Fruit fly (Drosophila melanogaster): ENCODE measurements around the gene CG42505.
A peak's percentile ranks its signal among the peaks of the same experiment; 100 is the strongest.

The CG42505 gene

DNA sequence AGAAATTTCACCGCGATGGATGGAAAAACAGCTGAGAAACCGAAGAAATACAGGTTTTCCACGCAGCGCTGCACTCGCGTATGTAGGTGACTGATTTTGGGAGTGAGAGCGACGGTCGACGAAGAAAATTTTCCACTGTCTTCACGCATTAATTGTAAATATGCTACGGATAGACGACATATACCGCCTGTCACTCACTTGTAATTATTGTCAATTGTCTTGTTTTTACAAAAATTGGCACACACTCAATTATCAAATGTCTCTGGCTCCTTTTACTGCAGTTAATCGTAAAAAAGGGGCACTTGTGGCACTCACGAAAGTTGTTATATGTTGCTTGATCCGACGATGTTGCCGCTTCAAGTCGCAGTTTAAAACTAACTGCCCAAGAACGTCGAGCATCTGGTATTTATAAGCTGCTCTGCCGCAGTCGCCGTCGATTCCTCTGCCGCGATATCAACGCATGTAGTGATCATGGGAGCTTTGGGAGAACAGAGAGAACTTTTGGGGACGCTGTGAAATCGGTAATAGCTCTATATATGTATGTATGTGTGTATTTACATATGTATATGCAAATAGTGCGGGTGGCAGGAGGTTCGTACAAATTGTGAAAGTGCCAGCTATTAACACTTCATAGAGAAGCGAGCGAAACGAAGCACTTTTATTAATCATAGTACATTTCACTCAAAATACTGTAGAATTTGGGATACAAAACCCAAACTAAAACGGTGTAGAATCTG is 38.5 kb downstream of the CG42505 start, which contains the start of gene mfas (continued):
- TF ChIP-seq CG1832 (GFP tag; optimal IDR thresholded peaks at IDR 0.05) = no peak
- TF ChIP-seq fd3F (GFP tag; optimal IDR thresholded peaks at IDR 0.05) = no peak
- peak; percentile 86 for TF ChIP-seq Jarid2 (GFP tag; optimal IDR thresholded peaks at IDR 0.05)
- peak; percentile 18 for TF ChIP-seq Sox100B (GFP tag; optimal IDR thresholded peaks at IDR 0.05)
- TF ChIP-seq CG4360 (GFP tag; IDR thresholded peaks at IDR 0.05) = no peak
- TF ChIP-seq zen (tag; optimal IDR thresholded peaks at IDR 0.05) = no peak
- TF ChIP-seq lov (optimal IDR thresholded peaks at IDR 0.05) = no peak
- no peak; the same call in 2 of the 3 replicates for TF ChIP-seq lov (GFP tag; IDR thresholded peaks at IDR 0.05)
- no peak for TF ChIP-seq Rfx (GFP tag; IDR thresholded peaks at IDR 0.05)
- TF ChIP-seq CG17385 (GFP tag; optimal IDR thresholded peaks at IDR 0.05) = no peak
- TF ChIP-seq zf30C (GFP tag; optimal IDR thresholded peaks at IDR 0.05) = peak; percentile 14
- TF ChIP-seq caup (GFP tag; optimal IDR thresholded peaks at IDR 0.05; ENCODE audit: severe bottlenecking) = peak; percentile 23
- no peak for TF ChIP-seq Hr39 (optimal IDR thresholded peaks at IDR 0.05)
- no peak for TF ChIP-seq CG18764 (GFP tag; optimal IDR thresholded peaks at IDR 0.05)
- TF ChIP-seq CG10543 (GFP tag; optimal IDR thresholded peaks at IDR 0.05) = no peak
- TF ChIP-seq CG15073 (GFP tag; optimal IDR thresholded peaks at IDR 0.05) = no peak
- no peak for TF ChIP-seq tll (GFP tag; optimal IDR thresholded peaks at IDR 0.05)
- no peak for TF ChIP-seq bowl (GFP tag; IDR thresholded peaks at IDR 0.05)
- TF ChIP-seq D19A (tag; optimal IDR thresholded peaks at IDR 0.05) = no peak
- peak; percentile 37 for TF ChIP-seq gsb-n (tag; optimal IDR thresholded peaks at IDR 0.05)
- TF ChIP-seq mld (GFP tag; IDR thresholded peaks at IDR 0.05; ENCODE audit: partially characterized antibody) = no peak
- TF ChIP-seq CG3726 (GFP tag; IDR thresholded peaks at IDR 0.05) = no peak
- TF ChIP-seq CG5953 (GFP tag; IDR thresholded peaks at IDR 0.05) = no peak
- no peak for TF ChIP-seq Max (GFP tag; optimal IDR thresholded peaks at IDR 0.05)
- TF ChIP-seq CG43689 (GFP tag; IDR thresholded peaks at IDR 0.05) = no peak
- no peak for TF ChIP-seq Ssrp (tag; optimal IDR thresholded peaks at IDR 0.05)
- no peak for TF ChIP-seq Fer1 (GFP tag; optimal IDR thresholded peaks at IDR 0.05)
- no peak for TF ChIP-seq CG42726 (GFP tag; IDR thresholded peaks at IDR 0.05; ENCODE audit: partially characterized antibody)
- no peak for TF ChIP-seq gsb (GFP tag; IDR thresholded peaks at IDR 0.05)
- TF ChIP-seq sr (GFP tag; IDR thresholded peaks at IDR 0.05) = no peak
- no peak for TF ChIP-seq CrebB (tag; optimal IDR thresholded peaks at IDR 0.05)
- no peak for TF ChIP-seq fd102C (GFP tag; optimal IDR thresholded peaks at IDR 0.05)
- TF ChIP-seq CG7987 (GFP tag; optimal IDR thresholded peaks at IDR 0.05) = peak; percentile 27
- TF ChIP-seq vvl (GFP tag; IDR thresholded peaks at IDR 0.05) = peak; percentile 80
- TF ChIP-seq CG18619 (GFP tag; optimal IDR thresholded peaks at IDR 0.05) = no peak
- no peak for TF ChIP-seq CG12104 (GFP tag; optimal IDR thresholded peaks at IDR 0.05)
- no peak for TF ChIP-seq lmd (GFP tag; IDR thresholded peaks at IDR 0.05)
- TF ChIP-seq Gsc (GFP tag; IDR thresholded peaks at IDR 0.05) = no peak
- TF ChIP-seq Rx (GFP tag; IDR thresholded peaks at IDR 0.05) = no peak
- no peak for TF ChIP-seq C15 (GFP tag; IDR thresholded peaks at IDR 0.05)
- no peak for TF ChIP-seq Atf6 (GFP tag; IDR thresholded peaks at IDR 0.05)
- no peak for TF ChIP-seq Lim3 (GFP tag; IDR thresholded peaks at IDR 0.05)
- TF ChIP-seq Sin3A (optimal IDR thresholded peaks at IDR 0.05) = no peak
- TF ChIP-seq CG16815 (GFP tag; optimal IDR thresholded peaks at IDR 0.05) = no peak
- TF ChIP-seq CG10321 (GFP tag; IDR thresholded peaks at IDR 0.05) = no peak
- peak in 1 of 2 experiments; percentile 18 for TF ChIP-seq crp (GFP tag; optimal IDR thresholded peaks at IDR 0.05)
- 0 out of 2 replicates have a peak, but pooled peaks have one; percentile 31 for TF ChIP-seq Awh (GFP tag; IDR thresholded peaks at IDR 0.05)
- TF ChIP-seq mam (GFP tag; optimal IDR thresholded peaks at IDR 0.05) = no peak
- TF ChIP-seq bab2 (GFP tag; optimal IDR thresholded peaks at IDR 0.05) = no peak
- no peak for TF ChIP-seq CG16863 (GFP tag; optimal IDR thresholded peaks at IDR 0.05)
- no peak for TF ChIP-seq MESR4 (GFP tag; optimal IDR thresholded peaks at IDR 0.05)

Data from whole organism, embryonic.